Worm (Caenorhabditis elegans) whole organism, L4/young adult: ENCODE measurements around the gene T26C12.1.
"Not testable (repeated sequence)": the region's sequence is repeated elsewhere in the genome, so short reads cannot be mapped to it uniquely, and the experiment has no call there.

Experiments
- W03F9.2 ChIP-seq: fragments of 150-350 bp; optimal IDR thresholded peaks from 2 replicates; lab custom pipeline; 2014; ENCODE audit warnings: missing biosample characterization, missing genetic modification characterization
- dao-5 ChIP-seq: sonication (generic microtip); optimal IDR thresholded peaks from 2 replicates; lab custom pipeline; 2016; ENCODE audit warnings: missing genotype, missing genetic modification characterization, moderate library complexity, missing compliant biosample characterization
- him-1 ChIP-seq: sonication (generic microtip); optimal IDR thresholded peaks from 2 replicates; lab custom pipeline; 2016; ENCODE audit warnings: missing genotype, missing genetic modification reagents, missing genetic modification characterization, missing compliant biosample characterization

DNA sequence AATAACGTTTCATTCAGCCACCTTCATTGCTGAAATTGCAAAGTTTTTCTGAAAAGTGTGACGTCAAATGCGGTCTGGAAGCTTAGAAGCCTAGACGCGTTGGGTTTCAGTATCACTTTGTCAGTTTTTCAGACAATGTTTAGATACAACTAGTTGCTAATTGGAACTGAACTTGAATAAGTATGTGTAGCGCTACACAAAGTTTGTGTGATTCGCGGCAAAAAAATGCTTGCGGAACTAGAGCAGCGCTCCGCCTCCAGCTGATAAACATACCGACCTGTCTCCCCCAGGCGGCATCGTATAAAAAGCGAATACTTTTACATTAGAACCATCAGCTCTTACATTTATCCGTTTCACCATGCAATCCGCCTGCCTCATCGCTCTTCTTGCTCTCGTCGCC is 43.3 kb downstream of the T26C12.1 start, which contains the start of gene W08E12.4:
- TF ChIP-seq W03F9.2; him-1 (tag; lab: Kevin White, UChicago); dao-5 (tag; lab: Kevin White, UChicago): not testable (repeated sequence)
